Fruit fly (Drosophila melanogaster): ENCODE results near the gene CG42393.

Gene CG42393

dm6 chr3L:18075853-18076252, 33.3 kb downstream of the CG42393 start:
- TF ChIP-seq CG8478 (optimal IDR thresholded peaks at IDR 0.05) (no peak), pan (optimal IDR thresholded peaks at IDR 0.05) (no peak), Dll (optimal IDR thresholded peaks at IDR 0.05) (no peak), usp (GFP tag; optimal IDR thresholded peaks at IDR 0.05) (no peak), EcR (GFP tag; optimal IDR thresholded peaks at IDR 0.05) (peak in 1 of 2 experiments; percentile 34)

- TF ChIP-seq Dll (optimal IDR thresholded peaks at IDR 0.05) (no peak), EcR (GFP tag; optimal IDR thresholded peaks at IDR 0.05) (peak in 1 of 2 experiments; percentile 82)
Observed at dm6 chr3L:18076649-18077048, 34.1 kb downstream of the CG42393 start.

- TF ChIP-seq CG8478 (optimal IDR thresholded peaks at IDR 0.05) (no peak), EcR (GFP tag; optimal IDR thresholded peaks at IDR 0.05) (peak; percentile 47 to 99), pan (optimal IDR thresholded peaks at IDR 0.05) (no peak)
Observed at dm6 chr3L:18077649-18078417, 35.3 kb downstream of the CG42393 start.

- TF ChIP-seq psq (optimal IDR thresholded peaks at IDR 0.05) = no peak
- TF ChIP-seq CG8478 (optimal IDR thresholded peaks at IDR 0.05) = no peak
Observed at dm6 chr3L:18078614-18079013, 36.1 kb downstream of the CG42393 start.

- no peak for TF ChIP-seq Dll (optimal IDR thresholded peaks at IDR 0.05)
- TF ChIP-seq EcR (GFP tag; optimal IDR thresholded peaks at IDR 0.05) = peak; percentile 7 to 99
Observed at dm6 chr3L:18079123-18079522, 36.6 kb downstream of the CG42393 start.

- TF ChIP-seq usp (GFP tag; optimal IDR thresholded peaks at IDR 0.05) = no peak
- TF ChIP-seq EcR (GFP tag; optimal IDR thresholded peaks at IDR 0.05) = peak in 1 of 2 experiments; percentile 92
- TF ChIP-seq psq (optimal IDR thresholded peaks at IDR 0.05) = no peak
- TF ChIP-seq pan (optimal IDR thresholded peaks at IDR 0.05) = no peak
Observed at dm6 chr3L:18079610-18080497, 37.3 kb downstream of the CG42393 start.

- TF ChIP-seq pan (optimal IDR thresholded peaks at IDR 0.05) (no peak), usp (GFP tag; optimal IDR thresholded peaks at IDR 0.05) (no peak), Dll (optimal IDR thresholded peaks at IDR 0.05) (no peak), CG8478 (optimal IDR thresholded peaks at IDR 0.05) (no peak)
Observed at dm6 chr3L:18081494-18081893, 39.0 kb downstream of the CG42393 start.

dm6 chr3L:18081957-18082356, 39.4 kb downstream of the CG42393 start:
- TF ChIP-seq Dll (optimal IDR thresholded peaks at IDR 0.05) (no peak), pan (optimal IDR thresholded peaks at IDR 0.05) (no peak), EcR (GFP tag; optimal IDR thresholded peaks at IDR 0.05) (peak in 1 of 2 experiments; percentile 98)

dm6 chr3L:18083402-18083801, 40.9 kb downstream of the CG42393 start:
- TF ChIP-seq psq (optimal IDR thresholded peaks at IDR 0.05) = no peak
- no peak for TF ChIP-seq usp (GFP tag; optimal IDR thresholded peaks at IDR 0.05)
- TF ChIP-seq CG8478 (optimal IDR thresholded peaks at IDR 0.05) = no peak
- TF ChIP-seq pan (optimal IDR thresholded peaks at IDR 0.05) = no peak
- TF ChIP-seq EcR (GFP tag; optimal IDR thresholded peaks at IDR 0.05) = no peak
- TF ChIP-seq Dll (optimal IDR thresholded peaks at IDR 0.05) = no peak

- no peak for TF ChIP-seq usp (GFP tag; optimal IDR thresholded peaks at IDR 0.05)
- TF ChIP-seq psq (optimal IDR thresholded peaks at IDR 0.05) = no peak
- no peak for TF ChIP-seq Dll (optimal IDR thresholded peaks at IDR 0.05)
- no peak for TF ChIP-seq EcR (GFP tag; optimal IDR thresholded peaks at IDR 0.05)
- TF ChIP-seq CG8478 (optimal IDR thresholded peaks at IDR 0.05) = no peak
- TF ChIP-seq pan (optimal IDR thresholded peaks at IDR 0.05) = no peak
Observed at dm6 chr3L:18083994-18084393, 41.5 kb downstream of the CG42393 start.

dm6 chr3L:18086754-18087685, 44.5 kb downstream of the CG42393 start, which contains the start of gene CG34253:
CG34253 (minus strand) TSS chr3L:18087320.
- TF ChIP-seq psq (optimal IDR thresholded peaks at IDR 0.05) (no peak), EcR (GFP tag; optimal IDR thresholded peaks at IDR 0.05) (no peak), pan (optimal IDR thresholded peaks at IDR 0.05) (no peak), usp (GFP tag; optimal IDR thresholded peaks at IDR 0.05) (no peak), Dll (optimal IDR thresholded peaks at IDR 0.05) (no peak), CG8478 (optimal IDR thresholded peaks at IDR 0.05) (no peak)

- no peak for TF ChIP-seq Dll (optimal IDR thresholded peaks at IDR 0.05)
- TF ChIP-seq EcR (GFP tag; optimal IDR thresholded peaks at IDR 0.05) = no peak
- TF ChIP-seq CG8478 (optimal IDR thresholded peaks at IDR 0.05) = no peak
- TF ChIP-seq usp (GFP tag; optimal IDR thresholded peaks at IDR 0.05) = no peak
- TF ChIP-seq psq (optimal IDR thresholded peaks at IDR 0.05) = no peak
- TF ChIP-seq pan (optimal IDR thresholded peaks at IDR 0.05) = no peak
Observed at dm6 chr3L:18088027-18088426, 45.5 kb downstream of the CG42393 start.
